Worm (Caenorhabditis elegans) whole organism, late embryonic: Measurements from ENCODE around the gene C03B1.14.

Experiments used
- C08G9.2 ChIP-seq: sonication (generic microtip); optimal IDR thresholded peaks from 2 replicates; lab custom pipeline; 2016; ENCODE audit warnings: mild to moderate bottlenecking, missing genetic modification characterization, moderate library complexity, missing compliant biosample characterization
- F13H6.1 ChIP-seq: sonication (generic microtip); optimal IDR thresholded peaks from 2 replicates; lab custom pipeline; 2016; ENCODE audit warnings: missing genetic modification characterization, missing compliant biosample characterization
- K09A11.1 ChIP-seq: sonication (generic microtip); optimal IDR thresholded peaks from 2 replicates; lab custom pipeline; 2017; ENCODE audit warnings: antibody characterized with exemption, mild to moderate bottlenecking, missing genetic modification characterization, missing compliant biosample characterization; ENCODE audit not compliant: insufficient read depth
- T23F11.4 ChIP-seq: fragments of 200-800 bp; sonication (Bioruptor generic); optimal IDR thresholded peaks from 2 replicates; lab custom pipeline; 2018; ENCODE audit warnings: mild to moderate bottlenecking, missing genetic modification characterization, missing compliant biosample characterization
- Y22D7AL.16 ChIP-seq: sonication (generic microtip); optimal IDR thresholded peaks from 2 replicates; lab custom pipeline; 2016; ENCODE audit warnings: missing genetic modification characterization, missing compliant biosample characterization
- ceh-18 ChIP-seq: sonication (generic microtip); optimal IDR thresholded peaks from 2 replicates; lab custom pipeline; 2016; ENCODE audit warnings: missing genetic modification characterization, missing compliant biosample characterization
- ceh-19 ChIP-seq: fragments of 200-800 bp; sonication (Bioruptor generic); optimal IDR thresholded peaks from 2 replicates; lab custom pipeline; 2018; ENCODE audit warnings: mild to moderate bottlenecking, missing genetic modification characterization, missing compliant biosample characterization
- ceh-2 ChIP-seq: sonication (generic microtip); optimal IDR thresholded peaks from 2 replicates; lab custom pipeline; 2016; ENCODE audit warnings: missing genotype, missing genetic modification characterization, missing compliant biosample characterization
- ceh-24 ChIP-seq: sonication (generic microtip); optimal IDR thresholded peaks from 2 replicates; lab custom pipeline; 2016; ENCODE audit warnings: mild to moderate bottlenecking, missing genetic modification characterization, missing compliant biosample characterization
- ceh-31 ChIP-seq: sonication (generic microtip); optimal IDR thresholded peaks from 2 replicates; lab custom pipeline; 2016; ENCODE audit warnings: missing genetic modification characterization, missing compliant biosample characterization
- ceh-34 ChIP-seq: sonication (generic microtip); optimal IDR thresholded peaks from 2 replicates; lab custom pipeline; 2016; ENCODE audit warnings: mild to moderate bottlenecking, missing genetic modification characterization, missing compliant biosample characterization
- ceh-6 ChIP-seq: fragments of 200-800 bp; sonication (Bioruptor generic); optimal IDR thresholded peaks from 2 replicates; lab custom pipeline; 2018; ENCODE audit warnings: mild to moderate bottlenecking, missing genetic modification characterization, missing compliant biosample characterization
- ceh-9 ChIP-seq: sonication (generic microtip); optimal IDR thresholded peaks from 2 replicates; lab custom pipeline; 2016; ENCODE audit warnings: mild to moderate bottlenecking, missing genetic modification characterization, inconsistent platforms, missing compliant biosample characterization
- dmd-4 ChIP-seq: sonication (generic microtip); optimal IDR thresholded peaks from 2 replicates; lab custom pipeline; 2016; ENCODE audit warnings: borderline replicate concordance, missing genetic modification characterization, missing compliant biosample characterization
- elt-2 ChIP-seq: sonication (generic microtip); optimal IDR thresholded peaks from 2 replicates; lab custom pipeline; 2016; ENCODE audit warnings: missing genetic modification reagents, missing genetic modification characterization, missing compliant biosample characterization
- ets-4 ChIP-seq: sonication (generic microtip); optimal IDR thresholded peaks from 2 replicates; lab custom pipeline; 2016; ENCODE audit warnings: missing genetic modification characterization, missing compliant biosample characterization
- eyg-1 ChIP-seq: sonication (generic microtip); optimal IDR thresholded peaks from 2 replicates; lab custom pipeline; 2016; ENCODE audit warnings: missing genotype, missing genetic modification characterization, missing compliant biosample characterization
- fax-1 ChIP-seq: sonication (generic microtip); optimal IDR thresholded peaks from 2 replicates; lab custom pipeline; 2016; ENCODE audit warnings: missing genotype, missing genetic modification characterization, missing compliant biosample characterization
- fkh-6 ChIP-seq: sonication (generic microtip); optimal IDR thresholded peaks from 2 replicates; lab custom pipeline; 2016; ENCODE audit warnings: missing genetic modification characterization, missing compliant biosample characterization
- hlh-15 ChIP-seq: sonication (generic microtip); optimal IDR thresholded peaks from 2 replicates; lab custom pipeline; 2016; ENCODE audit warnings: missing genetic modification characterization, missing compliant biosample characterization
- hlh-30 ChIP-seq: sonication (generic microtip); optimal IDR thresholded peaks from 2 replicates; lab custom pipeline; 2017; ENCODE audit warnings: antibody characterized with exemption, missing genetic modification characterization, missing compliant biosample characterization; ENCODE audit not compliant: insufficient read depth
- hlh-8 ChIP-seq: sonication (generic microtip); optimal IDR thresholded peaks from 2 replicates; lab custom pipeline; 2016; ENCODE audit warnings: missing genotype, missing genetic modification characterization, missing compliant biosample characterization
- lim-6 ChIP-seq: sonication (generic microtip); optimal IDR thresholded peaks from 2 replicates; lab custom pipeline; 2016; ENCODE audit warnings: missing genetic modification characterization, missing compliant biosample characterization
- madf-2 ChIP-seq: sonication (generic microtip); optimal IDR thresholded peaks from 2 replicates; lab custom pipeline; 2017; ENCODE audit warnings: missing genetic modification characterization, missing compliant biosample characterization
- mec-3 ChIP-seq: sonication (generic microtip); optimal IDR thresholded peaks from 2 replicates; lab custom pipeline; 2016; ENCODE audit warnings: borderline replicate concordance, missing genetic modification characterization, missing compliant biosample characterization
- nhr-232 ChIP-seq: sonication (generic microtip); optimal IDR thresholded peaks from 2 replicates; lab custom pipeline; 2016; ENCODE audit warnings: missing genetic modification characterization, missing compliant biosample characterization
- pag-3 ChIP-seq: sonication (generic microtip); optimal IDR thresholded peaks from 2 replicates; lab custom pipeline; 2016; ENCODE audit warnings: missing compliant biosample characterization, missing genetic modification characterization, borderline replicate concordance
- pax-1 ChIP-seq: fragments of 150-350 bp; optimal IDR thresholded peaks from 2 replicates; lab custom pipeline; 2014; ENCODE audit warnings: missing biosample characterization, missing genetic modification characterization
- pha-2 ChIP-seq: sonication (generic microtip); optimal IDR thresholded peaks from 2 replicates; lab custom pipeline; 2017; ENCODE audit warnings: mild to moderate bottlenecking, missing genetic modification characterization, missing compliant biosample characterization
- pqm-1 ChIP-seq: sonication (generic microtip); optimal IDR thresholded peaks from 2 replicates; lab custom pipeline; 2016; ENCODE audit warnings: missing genetic modification characterization, missing compliant biosample characterization
- ref-2 ChIP-seq: sonication (generic microtip); optimal IDR thresholded peaks from 2 replicates; lab custom pipeline; 2016; ENCODE audit warnings: missing genetic modification characterization, missing compliant biosample characterization
- rnt-1 ChIP-seq: sonication (generic microtip); optimal IDR thresholded peaks from 2 replicates; lab custom pipeline; 2016; ENCODE audit warnings: missing genetic modification characterization, missing compliant biosample characterization
- sox-2 ChIP-seq: fragments of 200-800 bp; sonication (Bioruptor generic); IDR thresholded peaks from 2 replicates; pipeline ENCODE4 v1.3.6; 2022; ENCODE audit warnings: missing genetic modification reagents, missing genetic modification characterization, missing compliant biosample characterization
- syd-9 ChIP-seq: sonication (generic microtip); optimal IDR thresholded peaks from 2 replicates; lab custom pipeline; 2016; ENCODE audit warnings: mild to moderate bottlenecking, missing genetic modification characterization, moderate library complexity, missing compliant biosample characterization
- tbx-2 ChIP-seq: sonication (generic microtip); optimal IDR thresholded peaks from 2 replicates; lab custom pipeline; 2016; ENCODE audit warnings: missing genetic modification characterization, missing compliant biosample characterization
- tbx-7 ChIP-seq: sonication (generic microtip); optimal IDR thresholded peaks from 2 replicates; lab custom pipeline; 2016; ENCODE audit warnings: missing genotype, missing genetic modification characterization, missing compliant biosample characterization
- unc-3 ChIP-seq, 2 experiments: fragments of 200-800 bp in 1 of 2; sonication (Bioruptor generic) in 1 of 2; sonication (generic microtip) in 1 of 2; conservative IDR thresholded peaks in 1 of 2; optimal IDR thresholded peaks in 1 of 2; 2 replicates each; pipeline versions ENCODE4 v1.3.6 to Lab custom; 2016 to 2022; ENCODE audit warnings: missing compliant biosample characterization in 2 of 2, missing genetic modification characterization in 2 of 2, missing genetic modification reagents in 1 of 2
- unc-42 ChIP-seq: sonication (generic microtip); optimal IDR thresholded peaks from 2 replicates; lab custom pipeline; 2016; ENCODE audit warnings: missing genotype, missing genetic modification characterization, missing compliant biosample characterization
- unc-86 ChIP-seq: sonication (generic microtip); optimal IDR thresholded peaks from 2 replicates; lab custom pipeline; 2016; ENCODE audit warnings: missing genetic modification characterization, missing compliant biosample characterization
- zip-5 ChIP-seq: sonication (generic microtip); optimal IDR thresholded peaks from 2 replicates; lab custom pipeline; 2016; ENCODE audit warnings: missing genetic modification characterization, missing compliant biosample characterization

C03B1.14 gene

DNA sequence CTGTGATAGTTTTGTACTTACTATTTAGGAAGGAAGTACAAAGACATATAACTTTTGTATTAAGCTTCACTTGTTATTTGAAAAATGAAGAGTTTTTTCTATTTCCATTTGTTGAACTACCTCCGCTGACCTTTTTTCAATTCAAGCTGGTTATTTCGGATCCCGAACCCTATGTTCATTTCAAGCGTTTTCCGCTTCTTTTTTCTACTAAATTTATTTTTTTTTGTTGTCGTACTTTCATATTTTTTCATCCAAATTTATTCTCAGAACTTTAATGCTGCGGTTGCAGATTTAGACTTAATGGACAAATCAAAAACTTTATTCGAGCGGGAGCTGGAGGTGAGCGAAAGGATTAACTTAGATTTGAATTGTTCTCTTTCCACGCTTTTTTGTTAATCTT, 10.5 kb downstream of the C03B1.14 start, which contains the start of gene C03B1.6 (continued):
- TF ChIP-seq syd-9 (tag; lab: Kevin White, UChicago) (no peak), sox-2 (GFP tag; lab: Robert Waterston, UW) (no peak), K09A11.1 (tag; lab: Kevin White, UChicago) (no peak)

DNA sequence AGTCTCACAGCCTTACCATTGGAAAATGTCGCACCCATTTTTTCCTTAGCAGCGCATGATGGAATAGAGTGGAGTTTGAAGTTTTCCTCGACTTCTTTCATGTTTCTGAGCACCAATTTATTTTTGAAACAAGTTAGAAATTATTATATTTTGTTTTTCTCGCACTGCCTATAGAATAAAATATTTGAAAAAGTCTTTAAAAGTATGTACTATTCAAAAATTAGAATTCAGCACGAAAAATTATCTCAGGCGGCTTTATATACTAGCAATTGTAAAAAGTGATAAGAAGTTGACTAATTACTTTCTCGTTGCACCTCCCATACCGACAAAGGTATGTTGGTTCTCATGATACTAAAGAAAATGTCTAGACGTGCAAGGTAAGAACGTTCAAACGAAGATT, 13.5 kb downstream of the C03B1.14 start, which contains the start of gene C03B1.9:
C03B1.9 (minus strand) TSS at position 101 of the 400 bp plus-strand sequence.
- TF ChIP-seq unc-42 (tag; lab: Kevin White, UChicago) (no peak), eyg-1 (tag; lab: Kevin White, UChicago) (no peak), ceh-6 (GFP tag; lab: Kevin White, UChicago) (no peak)

DNA sequence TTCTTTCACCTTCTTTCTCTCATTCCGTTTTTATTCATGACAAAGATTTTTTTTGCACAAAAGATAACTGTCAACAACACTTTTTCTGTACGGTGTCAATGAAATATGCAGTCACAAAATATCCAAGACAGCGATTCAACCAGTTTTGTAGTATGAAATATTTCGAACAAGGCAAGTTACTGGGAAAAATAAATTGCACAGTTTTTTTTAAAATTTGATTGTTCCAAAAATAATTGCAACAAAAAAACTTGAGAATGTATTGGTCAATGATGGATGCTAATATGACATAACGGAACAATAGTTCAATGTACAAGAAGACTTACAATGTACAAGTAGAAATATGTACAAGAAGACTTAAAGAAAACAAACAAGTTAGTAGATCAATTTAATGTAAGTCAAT, 14.8 kb downstream of the C03B1.14 start:
- TF ChIP-seq hlh-8 (tag; lab: Kevin White, UChicago) (no peak), unc-3 (GFP tag; conservative IDR thresholded peaks at IDR 0.05; lab: Robert Waterston, UW) (no peak), unc-3 (tag; optimal IDR thresholded peaks at IDR 0.05; lab: Kevin White, UChicago) (no peak), nhr-232 (tag; lab: Kevin White, UChicago) (no peak)

DNA sequence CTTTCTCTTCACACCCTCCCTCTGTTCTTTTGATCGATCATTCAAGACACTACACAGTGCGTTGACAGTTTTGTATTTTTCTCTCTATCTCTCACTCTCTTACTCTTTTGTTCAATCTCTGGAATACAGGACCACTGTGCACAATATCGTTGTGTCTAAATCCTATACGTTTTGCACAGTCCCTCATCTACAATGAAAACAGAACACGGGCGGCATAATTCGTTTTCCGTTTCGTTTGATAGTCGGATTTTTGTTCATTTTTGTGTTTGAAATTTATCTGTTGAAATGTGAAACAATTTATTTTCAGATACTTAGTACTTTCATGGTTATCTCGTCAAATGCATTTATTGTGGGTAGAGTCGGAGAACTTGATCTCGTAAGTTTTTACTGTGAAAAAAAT, 19.0 kb downstream of the C03B1.14 start, which contains the start of gene C03B1.7:
C03B1.7 (plus strand) TSS at position 301 of the 400 bp plus-strand sequence.
- TF ChIP-seq madf-2 (tag; lab: Kevin White, UChicago) (no peak), T23F11.4 (GFP tag; lab: Kevin White, UChicago) (no peak), K09A11.1 (tag; lab: Kevin White, UChicago) (no peak), unc-86 (no peak), zip-5 (tag; lab: Kevin White, UChicago) (no peak), dmd-4 (tag; lab: Kevin White, UChicago) (no peak), syd-9 (tag; lab: Kevin White, UChicago) (no peak), mec-3 (no peak), pag-3 (tag; lab: Kevin White, UChicago) (no peak), ceh-2 (no peak), pqm-1 (no peak), fkh-6 (tag; lab: Kevin White, UChicago) (no peak)
- TF ChIP-seq, all 69 proteins: peak for 0

DNA sequence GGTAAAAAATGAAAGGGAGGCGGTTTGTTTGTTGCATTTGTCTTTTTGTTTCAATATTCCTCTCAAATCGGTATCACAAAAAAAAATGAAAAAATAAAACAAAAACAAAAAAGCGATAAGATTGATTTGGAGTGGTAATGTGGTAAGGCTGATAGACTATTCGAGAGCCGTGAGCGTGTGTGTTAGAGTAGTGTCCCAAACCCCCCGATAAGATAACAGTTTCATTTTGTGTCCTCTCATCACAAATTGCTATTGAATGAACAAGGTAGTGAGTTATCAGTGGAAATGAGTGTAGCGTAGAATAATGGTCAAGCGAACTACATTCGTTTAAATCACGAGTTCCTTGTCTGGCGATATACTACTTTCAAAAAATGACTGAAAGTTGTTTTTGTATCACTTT, 22.1 kb downstream of the C03B1.14 start:
- TF ChIP-seq unc-86: no peak
- no peak for TF ChIP-seq hlh-15 (tag; lab: Kevin White, UChicago)
- TF ChIP-seq ets-4: no peak
- TF ChIP-seq pha-2 (tag; lab: Kevin White, UChicago): no peak
- TF ChIP-seq elt-2 (tag; lab: Kevin White, UChicago): peak; percentile 92
- TF ChIP-seq ceh-9: no peak
- no peak for TF ChIP-seq ceh-6 (GFP tag; lab: Kevin White, UChicago)
- no peak for TF ChIP-seq hlh-8 (tag; lab: Kevin White, UChicago)
- TF ChIP-seq ceh-34 (tag; lab: Kevin White, UChicago): no peak
- TF ChIP-seq mec-3: no peak
- no peak for TF ChIP-seq C08G9.2
- TF ChIP-seq pag-3 (tag; lab: Kevin White, UChicago): no peak
- peak; percentile 40 for TF ChIP-seq pqm-1
- no peak for TF ChIP-seq rnt-1
- TF ChIP-seq ceh-24 (tag; lab: Kevin White, UChicago): no peak
- no peak for TF ChIP-seq K09A11.1 (tag; lab: Kevin White, UChicago)

DNA sequence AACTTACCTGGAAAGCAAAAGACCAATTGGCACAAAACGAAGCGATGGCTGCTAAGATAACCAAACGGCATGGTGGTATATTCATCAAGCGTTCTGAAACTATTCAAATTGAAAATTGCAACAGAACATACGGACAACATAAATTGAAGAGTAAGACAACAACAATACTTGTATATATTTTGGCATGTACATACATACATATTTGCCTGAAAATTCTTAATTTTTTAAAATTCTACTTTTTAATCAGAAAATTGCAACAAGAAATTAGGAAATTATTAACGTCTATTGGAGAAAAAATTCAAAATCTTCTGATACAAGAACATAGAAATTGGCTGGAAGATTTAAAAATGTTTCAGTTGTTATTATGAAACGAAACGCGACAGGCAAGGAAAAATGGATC, 22.6 kb downstream of the C03B1.14 start, which contains the start of gene C03B1.13:
C03B1.13 (minus strand) TSS at position 101 of the 400 bp plus-strand sequence.
- no peak for TF ChIP-seq Y22D7AL.16 (tag; lab: Kevin White, UChicago)
- TF ChIP-seq ceh-18 (tag; lab: Kevin White, UChicago): no peak
- no peak for TF ChIP-seq F13H6.1 (tag; lab: Kevin White, UChicago)
- no peak for TF ChIP-seq tbx-7 (tag; lab: Kevin White, UChicago)
- no peak for TF ChIP-seq ceh-31
- no peak for TF ChIP-seq ref-2 (tag; lab: Kevin White, UChicago)
- TF ChIP-seq unc-42 (tag; lab: Kevin White, UChicago): no peak
- TF ChIP-seq fax-1: no peak
- no peak for TF ChIP-seq ceh-24 (tag; lab: Kevin White, UChicago)
- TF ChIP-seq ceh-34 (tag; lab: Kevin White, UChicago): no peak
- TF ChIP-seq pax-1 (tag; lab: Kevin White, UChicago): no peak
- TF ChIP-seq lim-6 (tag; lab: Kevin White, UChicago): no peak
- TF ChIP-seq hlh-30: no peak
- no peak for TF ChIP-seq hlh-8 (tag; lab: Kevin White, UChicago)
- no peak for TF ChIP-seq K09A11.1 (tag; lab: Kevin White, UChicago)
- TF ChIP-seq tbx-2: no peak
- TF ChIP-seq ceh-19 (GFP tag; lab: Kevin White, UChicago): no peak
